Worm (Caenorhabditis elegans): ENCODE measurements around the gene F53F1.3.

DNA sequence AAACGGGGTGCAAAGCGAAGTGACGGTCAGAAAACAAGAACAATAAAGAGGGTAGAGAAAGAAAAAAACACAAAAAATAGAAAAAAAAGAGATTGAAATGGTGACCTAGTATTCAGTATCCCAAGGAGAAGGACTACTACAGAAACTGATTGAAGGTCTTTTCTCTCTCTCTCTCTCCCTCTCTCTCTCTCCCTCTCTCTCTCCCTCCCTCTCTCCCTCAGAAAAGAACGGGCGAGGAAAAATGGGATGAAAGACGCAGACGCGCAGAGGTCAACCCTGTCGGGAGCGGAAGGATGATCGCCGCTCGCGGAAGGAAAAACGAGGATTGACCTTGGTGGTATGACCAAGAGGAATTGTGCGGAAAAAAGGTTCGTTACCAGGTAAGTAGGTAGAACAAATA lies 33.5 kb upstream of the F53F1.3 start:
- TF ChIP-seq ces-1 (GFP tag; optimal IDR thresholded peaks at IDR 0.05), result no peak
- no peak for TF ChIP-seq lsy-2 (tag; optimal IDR thresholded peaks at IDR 0.05)
- TF ChIP-seq snpc-4 (tag; optimal IDR thresholded peaks at IDR 0.05), result no peak
- no peak for TF ChIP-seq nhr-2 (tag; optimal IDR thresholded peaks at IDR 0.05)
- peak; percentile 43 for TF ChIP-seq unc-120 (tag; optimal IDR thresholded peaks at IDR 0.05; ENCODE audit: poor library complexity, severe bottlenecking)
- TF ChIP-seq nhr-12 (tag; optimal IDR thresholded peaks at IDR 0.05), result no peak
- no peak for TF ChIP-seq mab-5 (tag; optimal IDR thresholded peaks at IDR 0.05)
- TF ChIP-seq M03D4.4 (tag; optimal IDR thresholded peaks at IDR 0.05), result no peak
- no peak for TF ChIP-seq ztf-11 (tag; optimal IDR thresholded peaks at IDR 0.05)
